Worm (Caenorhabditis elegans) whole organism, young adult: Measurements from ENCODE around the gene cox-10.

Experiments
- B0019.2 ChIP-seq: fragments of 200-800 bp; sonication (Bioruptor generic); conservative IDR thresholded peaks from 2 replicates; pipeline ENCODE4 v1.3.6; 2022; ENCODE audit warnings: missing genetic modification reagents, missing genetic modification characterization, missing compliant biosample characterization
- B0261.1 ChIP-seq: sonication (generic microtip); optimal IDR thresholded peaks from 2 replicates; lab custom pipeline; 2016; ENCODE audit warnings: mild to moderate bottlenecking, missing genetic modification characterization, moderate library complexity, missing compliant biosample characterization
- C17E4.6 ChIP-seq: fragments of 200-800 bp; sonication (Bioruptor generic); IDR thresholded peaks from 2 replicates; pipeline ENCODE4 v1.3.6; 2022; ENCODE audit warnings: missing genetic modification reagents, missing genetic modification characterization, missing compliant biosample characterization
- D2030.7 ChIP-seq: fragments of 200-800 bp; sonication (Bioruptor generic); IDR thresholded peaks from 2 replicates; pipeline ENCODE4 v1.3.6; 2022; ENCODE audit warnings: missing genetic modification reagents, missing genetic modification characterization, missing compliant biosample characterization
- F10E7.11 ChIP-seq: sonication (generic microtip); optimal IDR thresholded peaks from 2 replicates; lab custom pipeline; 2017; ENCODE audit warnings: mild to moderate bottlenecking, missing genetic modification characterization, moderate library complexity, missing compliant biosample characterization
- F33H1.4 ChIP-seq: fragments of 200-800 bp; sonication (Bioruptor generic); IDR thresholded peaks from 2 replicates; pipeline ENCODE4 v1.3.6; 2022; ENCODE audit warnings: missing genetic modification reagents, missing genetic modification characterization, missing compliant biosample characterization
- F37B4.10 ChIP-seq: fragments of 200-800 bp; sonication (Bioruptor generic); IDR thresholded peaks from 2 replicates; pipeline ENCODE4 v1.3.6; 2022; ENCODE audit warnings: missing genetic modification characterization, missing compliant biosample characterization
- F49E8.2 ChIP-seq: sonication (generic microtip); optimal IDR thresholded peaks from 3 replicates; lab custom pipeline; 2017; ENCODE audit warnings: missing genetic modification characterization, mild to moderate bottlenecking, missing compliant biosample characterization, antibody characterized with exemption, moderate library complexity; ENCODE audit not compliant: insufficient read depth
- F52B5.7 ChIP-seq: sonication (generic microtip); optimal IDR thresholded peaks from 2 replicates; lab custom pipeline; 2016; ENCODE audit warnings: mild to moderate bottlenecking, missing genetic modification characterization, missing compliant biosample characterization
- T26A5.8 ChIP-seq: sonication (generic microtip); optimal IDR thresholded peaks from 2 replicates; lab custom pipeline; 2016; ENCODE audit warnings: missing genetic modification characterization, missing compliant biosample characterization
- Y53F4B.3 ChIP-seq: fragments of 200-800 bp; sonication (Bioruptor generic); IDR thresholded peaks from 2 replicates; pipeline ENCODE4 v1.3.6; 2022; ENCODE audit warnings: missing genetic modification reagents, missing genetic modification characterization, missing compliant biosample characterization
- Y56A3A.18 ChIP-seq: fragments of 200-800 bp; sonication (Bioruptor generic); IDR thresholded peaks from 2 replicates; pipeline ENCODE4 v1.3.6; 2022; ENCODE audit warnings: missing genetic modification reagents, missing genetic modification characterization, missing compliant biosample characterization
- Y79H2A.3 ChIP-seq: fragments of 200-800 bp; sonication (Bioruptor generic); conservative IDR thresholded peaks from 2 replicates; pipeline ENCODE4 v1.3.6; 2022; ENCODE audit warnings: missing genetic modification reagents, missing genetic modification characterization, missing compliant biosample characterization
- ZK185.1 ChIP-seq: sonication (generic microtip); optimal IDR thresholded peaks from 2 replicates; lab custom pipeline; 2016; ENCODE audit warnings: mild to moderate bottlenecking, missing genetic modification characterization, missing compliant biosample characterization; ENCODE audit not compliant: poor library complexity, severe bottlenecking
- attf-3 ChIP-seq: fragments of 200-800 bp; sonication (Bioruptor generic); conservative IDR thresholded peaks from 2 replicates; pipeline ENCODE4 v1.3.6; 2022; ENCODE audit warnings: missing genetic modification reagents, missing genetic modification characterization, missing compliant biosample characterization
- attf-5 ChIP-seq: fragments of 200-800 bp; sonication (Bioruptor generic); optimal IDR thresholded peaks from 2 replicates; lab custom pipeline; 2018; ENCODE audit warnings: mild to moderate bottlenecking, missing genetic modification characterization, missing compliant biosample characterization
- bed-1 ChIP-seq: fragments of 200-800 bp; sonication (Bioruptor generic); IDR thresholded peaks from 2 replicates; pipeline ENCODE4 v1.3.6; 2022; ENCODE audit warnings: missing genetic modification reagents, missing genetic modification characterization, missing compliant biosample characterization
- bed-2 ChIP-seq: fragments of 200-800 bp; sonication (Bioruptor generic); IDR thresholded peaks from 2 replicates; pipeline ENCODE4 v1.3.6; 2022; ENCODE audit warnings: missing genetic modification reagents, missing genetic modification characterization, missing compliant biosample characterization
- cebp-1 ChIP-seq, 2 experiments: fragments of 200-800 bp in 1 of 2; sonication (Bioruptor generic) in 1 of 2; sonication (generic microtip) in 1 of 2; IDR thresholded peaks in 1 of 2; optimal IDR thresholded peaks in 1 of 2; 2 replicates each; pipeline versions ENCODE4 v1.3.6 to Lab custom; 2017 to 2022; ENCODE audit warnings: missing compliant biosample characterization in 2 of 2, missing genetic modification characterization in 2 of 2, mild to moderate bottlenecking in 1 of 2, missing genetic modification reagents in 1 of 2, moderate library complexity in 1 of 2
- cebp-2 ChIP-seq: fragments of 200-800 bp; sonication (Bioruptor generic); IDR thresholded peaks from 2 replicates; pipeline ENCODE4 v1.3.6; 2022; ENCODE audit warnings: missing genetic modification characterization, missing compliant biosample characterization
- ceh-100 ChIP-seq: fragments of 200-800 bp; sonication (Bioruptor generic); IDR thresholded peaks from 2 replicates; pipeline ENCODE4 v1.3.6; 2022; ENCODE audit warnings: missing genetic modification reagents, missing genetic modification characterization, missing compliant biosample characterization
- dox-1 ChIP-seq: fragments of 200-800 bp; sonication (Bioruptor generic); IDR thresholded peaks from 2 replicates; pipeline ENCODE4 v1.3.6; 2022; ENCODE audit warnings: missing genetic modification reagents, missing genetic modification characterization, missing compliant biosample characterization
- dpl-1 ChIP-seq: fragments of 150-350 bp; optimal IDR thresholded peaks from 2 replicates; lab custom pipeline; 2014; ENCODE audit warnings: missing biosample characterization, missing genetic modification reagents, missing genetic modification characterization
- egl-44 ChIP-seq: fragments of 200-800 bp; sonication (Bioruptor generic); IDR thresholded peaks from 2 replicates; pipeline ENCODE4 v1.3.6; 2022; ENCODE audit warnings: missing genetic modification reagents, missing genetic modification characterization, missing compliant biosample characterization
- gei-17 ChIP-seq: fragments of 200-800 bp; sonication (Bioruptor generic); optimal IDR thresholded peaks from 2 replicates; lab custom pipeline; 2018; ENCODE audit warnings: mild to moderate bottlenecking, missing genetic modification characterization, missing compliant biosample characterization
- let-526 ChIP-seq: fragments of 200-800 bp; sonication (Bioruptor generic); IDR thresholded peaks from 2 replicates; pipeline ENCODE4 v1.3.6; 2022; ENCODE audit warnings: missing genetic modification reagents, missing genetic modification characterization, missing compliant biosample characterization
- let-607 ChIP-seq, 2 experiments: fragments of 200-800 bp in 1 of 2; sonication (Bioruptor generic) in 1 of 2; sonication (generic microtip) in 1 of 2; optimal IDR thresholded peaks; 2 replicates each; lab custom pipeline; 2016 to 2018; ENCODE audit warnings: mild to moderate bottlenecking in 2 of 2, missing compliant biosample characterization in 2 of 2, missing genetic modification characterization in 2 of 2, moderate library complexity in 2 of 2, missing genotype in 1 of 2
- lin-26 ChIP-seq: fragments of 200-800 bp; sonication (Bioruptor generic); IDR thresholded peaks from 2 replicates; pipeline ENCODE4 v1.3.6; 2022; ENCODE audit warnings: missing genetic modification reagents, missing genetic modification characterization, missing compliant biosample characterization
- lin-54 ChIP-seq: fragments of 200-800 bp; sonication (Bioruptor generic); optimal IDR thresholded peaks from 2 replicates; lab custom pipeline; 2018; ENCODE audit warnings: mild to moderate bottlenecking, missing genetic modification characterization, missing compliant biosample characterization
- madf-3 ChIP-seq: fragments of 200-800 bp; sonication (Bioruptor generic); IDR thresholded peaks from 2 replicates; pipeline ENCODE4 v1.3.6; 2022; ENCODE audit warnings: missing genetic modification reagents, missing genetic modification characterization, missing compliant biosample characterization
- mes-4 ChIP-seq: sonication (generic microtip); optimal IDR thresholded peaks from 2 replicates; lab custom pipeline; 2016; ENCODE audit warnings: missing genotype, missing genetic modification characterization, missing compliant biosample characterization
- nfyb-1 ChIP-seq: fragments of 200-800 bp; sonication (Bioruptor generic); IDR thresholded peaks from 2 replicates; pipeline ENCODE4 v1.3.6; 2022; ENCODE audit warnings: missing genetic modification reagents, missing genetic modification characterization, missing compliant biosample characterization
- nhr-179 ChIP-seq: sonication (generic microtip); optimal IDR thresholded peaks from 2 replicates; lab custom pipeline; 2016; ENCODE audit warnings: mild to moderate bottlenecking, missing genetic modification characterization, missing compliant biosample characterization
- nhr-80 ChIP-seq: sonication (generic microtip); optimal IDR thresholded peaks from 2 replicates; lab custom pipeline; 2016; ENCODE audit warnings: missing genetic modification characterization, missing compliant biosample characterization
- nhr-90 ChIP-seq: sonication (generic microtip); optimal IDR thresholded peaks from 2 replicates; lab custom pipeline; 2016; ENCODE audit warnings: missing genotype, mild to moderate bottlenecking, missing genetic modification characterization, missing compliant biosample characterization
- pbrm-1 ChIP-seq: fragments of 200-800 bp; sonication (Bioruptor generic); IDR thresholded peaks from 2 replicates; pipeline ENCODE4 v1.3.6; 2022; ENCODE audit warnings: missing genetic modification reagents, missing genetic modification characterization, missing compliant biosample characterization
- snpc-4 ChIP-seq, 5 experiments: fragments of 150-350 bp in 1 of 5; sonication (generic microtip) in 4 of 5; optimal IDR thresholded peaks; 2 replicates each; lab custom pipeline; 2014 to 2018; ENCODE audit warnings: missing genetic modification characterization in 5 of 5, missing biosample characterization in 3 of 5, antibody characterized with exemption in 2 of 5, mild to moderate bottlenecking in 2 of 5, missing compliant biosample characterization in 2 of 5, missing genotype in 2 of 5, moderate library complexity in 2 of 5, missing genetic modification reagents in 1 of 5
- sptf-2 ChIP-seq: fragments of 200-800 bp; sonication (Bioruptor generic); optimal IDR thresholded peaks from 2 replicates; lab custom pipeline; 2018; ENCODE audit warnings: mild to moderate bottlenecking, missing genetic modification characterization, missing compliant biosample characterization
- tbx-9 ChIP-seq: sonication (generic microtip); optimal IDR thresholded peaks from 2 replicates; lab custom pipeline; 2016; ENCODE audit warnings: borderline replicate concordance, missing genetic modification characterization, inconsistent platforms, missing compliant biosample characterization
- tlf-1 ChIP-seq: fragments of 200-800 bp; sonication (Bioruptor generic); optimal IDR thresholded peaks from 2 replicates; lab custom pipeline; 2018; ENCODE audit warnings: mild to moderate bottlenecking, missing genetic modification characterization, missing compliant biosample characterization
- unc-62 ChIP-seq: fragments of 150-350 bp; optimal IDR thresholded peaks from 2 replicates; lab custom pipeline; 2014; ENCODE audit warnings: missing biosample characterization, missing genetic modification reagents, missing genetic modification characterization
- zim-3 ChIP-seq: sonication (generic microtip); optimal IDR thresholded peaks from 2 replicates; lab custom pipeline; 2017; ENCODE audit warnings: mild to moderate bottlenecking, missing genetic modification characterization, moderate library complexity, missing compliant biosample characterization
- ztf-26 ChIP-seq: sonication (generic microtip); optimal IDR thresholded peaks from 2 replicates; lab custom pipeline; 2017; ENCODE audit warnings: missing genetic modification characterization, missing compliant biosample characterization
- ztf-28 ChIP-seq: fragments of 200-800 bp; sonication (Bioruptor generic); IDR thresholded peaks from 2 replicates; pipeline ENCODE4 v1.3.6; 2022; ENCODE audit warnings: missing genetic modification reagents, missing genetic modification characterization, missing compliant biosample characterization

cox-10 gene

DNA sequence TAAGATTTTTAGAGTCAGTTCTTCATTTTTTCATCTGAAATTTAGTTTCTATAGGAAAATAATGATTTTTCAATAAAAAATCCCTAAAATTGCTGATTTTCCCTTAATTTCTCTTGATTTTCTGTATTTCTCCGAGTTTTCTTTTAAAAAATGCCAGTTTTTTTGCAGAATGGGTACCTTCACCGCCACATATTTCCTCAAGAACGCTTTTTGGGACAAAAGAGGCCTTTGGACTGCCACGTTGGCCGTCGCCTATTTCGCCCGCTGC lies 953 bp upstream of the cox-10 start, which contains the start of gene Y38E10A.24:
TSS of gene Y38E10A.24 (plus strand) at position 169 of the 268 bp plus-strand sequence.
- no peak for TF ChIP-seq mes-4
- TF ChIP-seq sptf-2 (GFP tag; lab: Kevin White, UChicago), result no peak
- TF ChIP-seq unc-62 (GFP tag; lab: Kevin White, UChicago), result no peak
- no peak for TF ChIP-seq B0261.1
- no peak for TF ChIP-seq snpc-4 (GFP tag; optimal IDR thresholded peaks at IDR 0.05; lab: Kevin White, UChicago)
- no peak for TF ChIP-seq snpc-4 (tag; optimal IDR thresholded peaks at IDR 0.05; lab: Kevin White, UChicago)
- no peak for TF ChIP-seq B0019.2
- no peak for TF ChIP-seq attf-3 (GFP tag; lab: Robert Waterston, UW)
- TF ChIP-seq T26A5.8 (tag; lab: Kevin White, UChicago), result no peak
- no peak for TF ChIP-seq lin-26 (GFP tag; lab: Robert Waterston, UW)
- TF ChIP-seq nfyb-1 (GFP tag; lab: Robert Waterston, UW), result no peak
- TF ChIP-seq cebp-1 (GFP tag; IDR thresholded peaks at IDR 0.05; lab: Robert Waterston, UW), result no peak
- no peak for TF ChIP-seq cebp-1 (tag; optimal IDR thresholded peaks at IDR 0.05; lab: Kevin White, UChicago)
- no peak for TF ChIP-seq tlf-1
- TF ChIP-seq dox-1 (GFP tag; lab: Robert Waterston, UW), result no peak
- no peak for TF ChIP-seq F37B4.10 (GFP tag; lab: Robert Waterston, UW)
- no peak for TF ChIP-seq F49E8.2 (tag; lab: Kevin White, UChicago)
- TF ChIP-seq tbx-9 (tag; lab: Kevin White, UChicago), result no peak
- no peak for TF ChIP-seq ztf-28 (GFP tag; lab: Robert Waterston, UW)
- TF ChIP-seq, all 124 proteins: peak for 0

DNA sequence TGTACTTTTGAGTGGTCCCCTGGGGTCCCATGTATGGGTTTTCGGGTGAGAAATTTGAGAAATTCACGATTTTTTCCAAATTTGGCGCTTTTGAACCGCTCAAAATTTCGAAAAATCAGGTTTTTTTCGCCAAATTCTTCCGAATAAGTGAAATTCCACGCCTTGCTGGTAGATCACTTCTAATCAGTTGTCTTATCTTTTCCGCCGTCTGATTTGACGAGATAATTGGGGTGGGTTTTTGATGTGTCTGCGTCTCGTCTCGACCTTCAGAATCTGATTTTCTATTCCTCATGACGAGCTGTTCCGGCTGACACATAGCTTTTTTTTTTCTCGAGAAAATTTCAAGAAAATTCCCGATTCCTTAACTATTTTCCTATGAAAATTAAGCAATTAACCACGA lies 9.6 kb downstream of the cox-10 start:
- TF ChIP-seq F37B4.10 (GFP tag; lab: Robert Waterston, UW) (no peak), Y79H2A.3 (GFP tag; lab: Robert Waterston, UW) (no peak), bed-1 (no peak), egl-44 (GFP tag; lab: Robert Waterston, UW) (no peak), Y56A3A.18 (no peak), mes-4 (no peak), pbrm-1 (GFP tag; lab: Robert Waterston, UW) (no peak), nhr-90 (tag; lab: Kevin White, UChicago) (no peak), F33H1.4 (GFP tag; lab: Robert Waterston, UW) (no peak), C17E4.6 (GFP tag; lab: Robert Waterston, UW) (no peak), nhr-179 (no peak), let-526 (no peak), ZK185.1 (no peak), attf-3 (GFP tag; lab: Robert Waterston, UW) (no peak), cebp-2 (no peak), bed-2 (GFP tag; lab: Robert Waterston, UW) (no peak), gei-17 (GFP tag; lab: Kevin White, UChicago) (no peak)

DNA sequence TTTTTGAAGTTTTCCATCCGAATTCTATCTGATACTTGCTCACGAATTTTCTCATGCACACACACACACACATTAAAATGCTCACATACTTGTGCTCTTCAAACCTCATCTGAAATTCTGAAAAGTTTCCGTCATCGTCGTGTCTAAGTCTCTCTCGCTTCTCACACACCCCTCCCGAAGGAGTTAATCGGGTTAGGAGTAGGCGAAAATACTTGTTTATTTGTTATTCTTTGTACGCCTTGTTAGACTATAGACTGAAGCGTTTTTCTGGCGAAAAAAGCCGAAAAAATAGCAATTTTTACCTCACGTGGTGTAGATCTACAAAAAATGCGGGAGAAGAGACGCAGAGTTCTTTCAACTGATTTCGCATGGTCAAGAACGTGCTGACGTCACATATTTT lies 11.2 kb downstream of the cox-10 start:
- TF ChIP-seq F10E7.11 (tag; lab: Kevin White, UChicago), result no peak

DNA sequence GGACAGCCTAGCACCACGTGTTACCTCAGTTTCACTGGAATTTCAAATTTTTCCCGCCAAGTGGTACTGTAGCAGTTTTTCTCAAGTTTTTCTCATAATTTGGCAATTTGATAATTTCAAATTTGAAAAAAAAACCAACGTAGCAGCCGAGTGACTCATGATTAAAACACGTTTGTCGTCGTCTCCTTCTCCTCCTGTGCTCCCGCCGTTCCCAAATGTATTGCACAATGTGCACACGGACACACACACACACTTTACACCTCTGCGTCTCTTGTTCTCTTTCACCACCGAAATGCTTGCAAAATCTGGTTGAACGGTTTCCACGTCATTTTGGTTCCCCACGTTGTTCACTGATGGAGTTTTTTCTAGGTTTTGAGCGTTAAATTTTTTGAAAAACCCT lies 11.6 kb downstream of the cox-10 start:
- no peak for TF ChIP-seq nfyb-1 (GFP tag; lab: Robert Waterston, UW)
- TF ChIP-seq let-607 (tag; optimal IDR thresholded peaks at IDR 0.05; lab: Kevin White, UChicago), result no peak
- no peak for TF ChIP-seq Y56A3A.18
- TF ChIP-seq D2030.7, result no peak
- no peak for TF ChIP-seq ceh-100 (GFP tag; lab: Robert Waterston, UW)
- peak; percentile 26 for TF ChIP-seq attf-5 (GFP tag; lab: Kevin White, UChicago)
- TF ChIP-seq dpl-1 (GFP tag; lab: Kevin White, UChicago), result no peak
- TF ChIP-seq Y79H2A.3 (GFP tag; lab: Robert Waterston, UW), result no peak
- TF ChIP-seq ztf-26 (tag; lab: Kevin White, UChicago), result no peak
- TF ChIP-seq egl-44 (GFP tag; lab: Robert Waterston, UW), result no peak
- no peak for TF ChIP-seq madf-3 (GFP tag; lab: Robert Waterston, UW)
- peak; percentile 26 for TF ChIP-seq nhr-80 (tag; lab: Kevin White, UChicago)
- no peak for TF ChIP-seq F52B5.7 (tag; lab: Kevin White, UChicago)
- TF ChIP-seq cebp-1 (GFP tag; IDR thresholded peaks at IDR 0.05; lab: Robert Waterston, UW), result no peak
- TF ChIP-seq cebp-1 (tag; optimal IDR thresholded peaks at IDR 0.05; lab: Kevin White, UChicago), result peak; percentile 12
- no peak for TF ChIP-seq lin-54 (GFP tag; lab: Kevin White, UChicago)
- no peak for TF ChIP-seq zim-3 (tag; lab: Kevin White, UChicago)
- TF ChIP-seq Y53F4B.3 (GFP tag; lab: Robert Waterston, UW), result no peak
